Worm (Caenorhabditis elegans) whole organism, L3 larva: ENCODE measurements around the gene oac-29.

Experiments used
- ZK546.5 ChIP-seq: sonication (generic microtip); optimal IDR thresholded peaks from 2 replicates; lab custom pipeline; 2017; ENCODE audit warnings: missing biosample characterization, missing genetic modification characterization
- ama-1 ChIP-seq: fragments of 150-350 bp; optimal IDR thresholded peaks from 2 replicates; lab custom pipeline; 2018
- elt-1 ChIP-seq: fragments of 150-350 bp; optimal IDR thresholded peaks from 2 replicates; lab custom pipeline; 2014; ENCODE audit warnings: missing biosample characterization, missing genetic modification characterization
- elt-2 ChIP-seq: sonication (generic microtip); optimal IDR thresholded peaks from 2 replicates; lab custom pipeline; 2016; ENCODE audit warnings: missing genetic modification reagents, mild to moderate bottlenecking, missing genetic modification characterization, missing compliant biosample characterization
- elt-3 ChIP-seq, 3 experiments: fragments of 150-350 bp in 1 of 3; sonication (generic microtip) in 2 of 3; optimal IDR thresholded peaks; 2 replicates in 2 of 3; 4 replicates in 1 of 3; lab custom pipeline; 2014 to 2017; ENCODE audit warnings: missing biosample characterization in 3 of 3, missing genetic modification characterization in 3 of 3
- nhr-11 ChIP-seq: fragments of 150-350 bp; optimal IDR thresholded peaks from 2 replicates; lab custom pipeline; 2014; ENCODE audit warnings: missing biosample characterization, missing genetic modification characterization
- nhr-237 ChIP-seq: fragments of 150-350 bp; optimal IDR thresholded peaks from 2 replicates; lab custom pipeline; 2014; ENCODE audit warnings: missing biosample characterization, missing genetic modification characterization
- nhr-25 ChIP-seq: sonication (generic microtip); optimal IDR thresholded peaks from 2 replicates; lab custom pipeline; 2017; ENCODE audit warnings: missing biosample characterization, missing genetic modification characterization
- pha-4 ChIP-seq: fragments of 150-350 bp; optimal IDR thresholded peaks from 2 replicates; lab custom pipeline; 2014; ENCODE audit warnings: missing biosample characterization, missing genetic modification reagents, missing genetic modification characterization
- skn-1 ChIP-seq: fragments of 150-350 bp; optimal IDR thresholded peaks from 2 replicates; lab custom pipeline; 2014; ENCODE audit warnings: missing biosample characterization, missing genetic modification characterization
- unc-39 ChIP-seq: sonication (generic microtip); optimal IDR thresholded peaks from 4 replicates; lab custom pipeline; 2017; ENCODE audit warnings: missing biosample characterization, missing genetic modification characterization
- unc-62 ChIP-seq: fragments of 150-350 bp; sonication (generic microtip); optimal IDR thresholded peaks from 4 replicates; lab custom pipeline; 2014; ENCODE audit warnings: missing biosample characterization, missing genetic modification reagents, missing genetic modification characterization
- ztf-11 ChIP-seq: fragments of 150-350 bp; optimal IDR thresholded peaks from 2 replicates; lab custom pipeline; 2014; ENCODE audit warnings: missing biosample characterization, missing genetic modification characterization
- ztf-4 ChIP-seq: fragments of 150-350 bp; optimal IDR thresholded peaks from 2 replicates; lab custom pipeline; 2014; ENCODE audit warnings: missing biosample characterization, missing genetic modification characterization

DNA sequence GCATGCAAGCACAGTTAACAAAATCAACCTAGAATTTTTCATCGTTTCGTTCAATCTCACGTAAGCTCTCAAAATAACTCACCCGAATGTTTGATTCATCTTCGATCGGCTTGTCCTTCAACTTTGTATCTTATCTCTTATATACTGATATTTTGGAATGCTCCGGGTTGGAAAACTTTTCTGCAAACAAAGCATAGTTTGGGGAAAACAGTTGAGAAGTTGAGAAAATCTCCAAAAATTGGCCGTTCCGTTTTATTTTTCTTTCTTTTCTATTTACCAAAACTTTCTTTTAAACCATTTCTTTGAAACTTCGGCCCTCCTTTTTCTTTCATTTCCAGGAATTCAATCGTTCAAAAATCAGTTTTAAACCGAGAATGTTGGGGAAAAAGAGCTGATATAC lies 32.8 kb downstream of the oac-29 start, which contains the start of gene F41E6.15:
- TF ChIP-seq nhr-237 (no peak), ztf-11 (no peak), elt-2 (tag; lab: Kevin White, UChicago) (no peak), unc-39 (no peak), ztf-4 (tag; lab: Kevin White, UChicago) (no peak), nhr-25 (tag; lab: Kevin White, UChicago) (no peak), unc-62 (GFP tag; lab: Kevin White, UChicago) (no peak), nhr-11 (no peak), elt-1 (tag; lab: Kevin White, UChicago) (no peak), skn-1 (tag; lab: Kevin White, UChicago) (no peak), ama-1 (lab: Kevin White, UChicago) (no peak), pha-4 (tag; lab: Kevin White, UChicago) (no peak), elt-3 (tag; optimal IDR thresholded peaks at IDR 0.05; lab: Kevin White, UChicago) (no peak), ZK546.5 (tag; lab: Kevin White, UChicago) (no peak)
